Worm (Caenorhabditis elegans) whole organism, L1 larva: ENCODE results near the gene acl-1.

Experiments used
- C04F5.9 ChIP-seq: sonication (generic microtip); optimal IDR thresholded peaks from 2 replicates; lab custom pipeline; 2016; ENCODE audit warnings: missing genetic modification characterization, missing compliant biosample characterization
- C16A3.4 ChIP-seq: fragments of 150-350 bp; optimal IDR thresholded peaks from 2 replicates; lab custom pipeline; 2014; ENCODE audit warnings: missing biosample characterization, missing genetic modification characterization
- C34B4.2 ChIP-seq: sonication (generic microtip); optimal IDR thresholded peaks from 2 replicates; lab custom pipeline; 2017; ENCODE audit warnings: mild to moderate bottlenecking, missing genetic modification characterization, missing compliant biosample characterization
- F16B12.6 ChIP-seq: fragments of 150-350 bp; optimal IDR thresholded peaks from 2 replicates; lab custom pipeline; 2014; ENCODE audit warnings: missing biosample characterization, missing genetic modification characterization
- aha-1 ChIP-seq: fragments of 150-350 bp; optimal IDR thresholded peaks from 2 replicates; lab custom pipeline; 2014; ENCODE audit warnings: missing biosample characterization, missing genetic modification characterization
- alr-1 ChIP-seq: fragments of 200-800 bp; sonication (Bioruptor generic); optimal IDR thresholded peaks from 2 replicates; lab custom pipeline; 2018; ENCODE audit warnings: borderline replicate concordance, mild to moderate bottlenecking, missing genetic modification characterization, missing compliant biosample characterization
- aly-2 ChIP-seq: fragments of 150-350 bp; optimal IDR thresholded peaks from 2 replicates; lab custom pipeline; 2014; ENCODE audit warnings: missing biosample characterization, missing genetic modification characterization
- ama-1 ChIP-seq: fragments of 150-350 bp; optimal IDR thresholded peaks from 2 replicates; lab custom pipeline; 2014
- ceh-63 ChIP-seq: fragments of 200-800 bp; sonication (Bioruptor generic); optimal IDR thresholded peaks from 2 replicates; lab custom pipeline; 2018; ENCODE audit warnings: mild to moderate bottlenecking, missing genetic modification characterization, missing compliant biosample characterization
- ceh-82 ChIP-seq, 3 experiments: fragments of 150-350 bp in 1 of 3; sonication (generic microtip) in 2 of 3; optimal IDR thresholded peaks; 2 replicates each; lab custom pipeline; 2014 to 2017; ENCODE audit warnings: missing biosample characterization in 3 of 3, missing genetic modification characterization in 3 of 3
- ceh-88 ChIP-seq: fragments of 200-800 bp; sonication (Bioruptor generic); IDR thresholded peaks from 2 replicates; pipeline ENCODE4 v1.3.6; 2022; ENCODE audit warnings: missing genetic modification characterization, missing compliant biosample characterization
- efl-1 ChIP-seq, 4 experiments: fragments of 150-350 bp; optimal IDR thresholded peaks in 3 of 4; peaks in 1 of 4; 1 replicate in 1 of 4; 2 replicates in 3 of 4; lab custom pipeline; 2014; ENCODE audit warnings: missing biosample characterization in 2 of 4, missing genetic modification characterization in 2 of 4, missing genetic modification reagents in 2 of 4
- efl-3 ChIP-seq: fragments of 200-800 bp; sonication (Bioruptor generic); optimal IDR thresholded peaks from 2 replicates; lab custom pipeline; 2018; ENCODE audit warnings: mild to moderate bottlenecking, missing genetic modification characterization, missing compliant biosample characterization
- egl-13 ChIP-seq: sonication (generic microtip); optimal IDR thresholded peaks from 2 replicates; lab custom pipeline; 2016; ENCODE audit warnings: missing genotype, missing genetic modification reagents, missing genetic modification characterization, missing compliant biosample characterization
- elt-2 ChIP-seq: sonication (generic microtip); optimal IDR thresholded peaks from 2 replicates; lab custom pipeline; 2016; ENCODE audit warnings: missing genetic modification characterization, mild to moderate bottlenecking, inconsistent platforms, missing compliant biosample characterization, missing genetic modification reagents
- elt-3 ChIP-seq, 6 experiments: fragments of 150-350 bp in 1 of 6; sonication (generic microtip); optimal IDR thresholded peaks; 2 replicates each; lab custom pipeline; 2017 to 2018; ENCODE audit warnings: missing biosample characterization in 6 of 6, missing genetic modification characterization in 6 of 6, inconsistent platforms in 1 of 6
- fkh-10 ChIP-seq: sonication (generic microtip); optimal IDR thresholded peaks from 2 replicates; lab custom pipeline; 2017; ENCODE audit warnings: missing biosample characterization, missing genetic modification reagents, missing genetic modification characterization
- fkh-4 ChIP-seq: sonication (generic microtip); optimal IDR thresholded peaks from 2 replicates; lab custom pipeline; 2016; ENCODE audit warnings: missing compliant biosample characterization, missing genetic modification characterization, borderline replicate concordance
- fos-1 ChIP-seq: fragments of 150-350 bp; optimal IDR thresholded peaks from 2 replicates; lab custom pipeline; 2014; ENCODE audit warnings: missing biosample characterization, missing genetic modification characterization
- grh-1 ChIP-seq: fragments of 200-800 bp; sonication (Bioruptor generic); IDR thresholded peaks from 2 replicates; pipeline ENCODE4 v1.3.6; 2022; ENCODE audit warnings: missing genetic modification reagents, missing genetic modification characterization, missing compliant biosample characterization
- hlh-17 ChIP-seq: fragments of 200-800 bp; sonication (Bioruptor generic); optimal IDR thresholded peaks from 2 replicates; lab custom pipeline; 2018; ENCODE audit warnings: missing genetic modification characterization, mild to moderate bottlenecking, missing compliant biosample characterization, moderate library complexity, borderline replicate concordance
- hlh-4 ChIP-seq: sonication (generic microtip); optimal IDR thresholded peaks from 2 replicates; lab custom pipeline; 2016; ENCODE audit warnings: mild to moderate bottlenecking, missing genetic modification characterization, missing compliant biosample characterization
- hpl-2 ChIP-seq: fragments of 150-350 bp; optimal IDR thresholded peaks from 2 replicates; lab custom pipeline; 2014; ENCODE audit warnings: missing biosample characterization, missing genetic modification reagents, missing genetic modification characterization
- irx-1 ChIP-seq: sonication (generic microtip); optimal IDR thresholded peaks from 2 replicates; lab custom pipeline; 2016; ENCODE audit warnings: missing genetic modification characterization, missing compliant biosample characterization
- jun-1 ChIP-seq: fragments of 150-350 bp; optimal IDR thresholded peaks from 2 replicates; lab custom pipeline; 2014; ENCODE audit warnings: missing biosample characterization, missing genetic modification reagents, missing genetic modification characterization
- lin-15B ChIP-seq: fragments of 150-350 bp; sonication (generic microtip); optimal IDR thresholded peaks from 3 replicates; lab custom pipeline; 2014; ENCODE audit warnings: missing biosample characterization, missing genetic modification characterization
- lin-35 ChIP-seq, 2 experiments: fragments of 150-350 bp; optimal IDR thresholded peaks; 2 replicates each; lab custom pipeline; 2014; ENCODE audit warnings: missing biosample characterization in 2 of 2, missing genetic modification characterization in 2 of 2, missing genetic modification reagents in 2 of 2
- lsy-2 ChIP-seq, 2 experiments: fragments of 150-350 bp; optimal IDR thresholded peaks; 2 replicates each; lab custom pipeline; 2014; ENCODE audit warnings: missing biosample characterization in 2 of 2, missing genetic modification characterization in 2 of 2
- mef-2 ChIP-seq: fragments of 150-350 bp; optimal IDR thresholded peaks from 2 replicates; lab custom pipeline; 2014; ENCODE audit warnings: missing biosample characterization, missing genetic modification characterization
- mep-1 ChIP-seq: fragments of 150-350 bp; optimal IDR thresholded peaks from 2 replicates; lab custom pipeline; 2014; ENCODE audit warnings: missing biosample characterization, missing genetic modification characterization
- nhr-11 ChIP-seq: fragments of 150-350 bp; optimal IDR thresholded peaks from 2 replicates; lab custom pipeline; 2014; ENCODE audit warnings: missing biosample characterization, missing genetic modification characterization
- nhr-12 ChIP-seq: sonication (generic microtip); optimal IDR thresholded peaks from 2 replicates; lab custom pipeline; 2017; ENCODE audit warnings: missing biosample characterization, missing genetic modification characterization
- nhr-237 ChIP-seq: fragments of 150-350 bp; optimal IDR thresholded peaks from 2 replicates; lab custom pipeline; 2014; ENCODE audit warnings: missing biosample characterization, missing genetic modification characterization
- nhr-47 ChIP-seq: sonication (generic microtip); optimal IDR thresholded peaks from 2 replicates; lab custom pipeline; 2016; ENCODE audit warnings: mild to moderate bottlenecking, missing genetic modification characterization, moderate library complexity, missing compliant biosample characterization
- nhr-76 ChIP-seq: sonication (generic microtip); optimal IDR thresholded peaks from 2 replicates; lab custom pipeline; 2017; ENCODE audit warnings: missing biosample characterization, missing genetic modification characterization
- nhr-77 ChIP-seq: fragments of 150-350 bp; optimal IDR thresholded peaks from 2 replicates; lab custom pipeline; 2014; ENCODE audit warnings: missing biosample characterization, missing genetic modification characterization
- nhr-85 ChIP-seq: sonication (generic microtip); peaks from one replicate; lab custom pipeline; 2016; ENCODE audit warnings: missing genetic modification characterization, inconsistent platforms, missing compliant biosample characterization
- nhr-90 ChIP-seq: sonication (generic microtip); optimal IDR thresholded peaks from 2 replicates; lab custom pipeline; 2016; ENCODE audit warnings: mild to moderate bottlenecking, missing genetic modification characterization, missing compliant biosample characterization; ENCODE audit not compliant: poor library complexity
- pax-3 ChIP-seq: fragments of 200-800 bp; sonication (Bioruptor generic); optimal IDR thresholded peaks from 2 replicates; lab custom pipeline; 2018; ENCODE audit warnings: mild to moderate bottlenecking, missing genetic modification characterization, moderate library complexity, missing compliant biosample characterization
- pqm-1 ChIP-seq: sonication (generic microtip); optimal IDR thresholded peaks from 3 replicates; lab custom pipeline; 2017; ENCODE audit warnings: missing biosample characterization, missing genetic modification characterization
- rnt-1 ChIP-seq: sonication (generic microtip); optimal IDR thresholded peaks from 2 replicates; lab custom pipeline; 2016; ENCODE audit warnings: mild to moderate bottlenecking, missing genetic modification characterization, moderate library complexity, missing compliant biosample characterization
- skn-1 ChIP-seq: fragments of 150-350 bp; optimal IDR thresholded peaks from 2 replicates; lab custom pipeline; 2014; ENCODE audit warnings: missing biosample characterization, missing genetic modification characterization
- snpc-4 ChIP-seq: fragments of 150-350 bp; optimal IDR thresholded peaks from 2 replicates; lab custom pipeline; 2014; ENCODE audit warnings: missing biosample characterization, missing genetic modification characterization
- snu-23 ChIP-seq: sonication (generic microtip); optimal IDR thresholded peaks from 2 replicates; lab custom pipeline; 2016; ENCODE audit warnings: missing genetic modification characterization, missing compliant biosample characterization
- sox-4 ChIP-seq: sonication (generic microtip); optimal IDR thresholded peaks from 2 replicates; lab custom pipeline; 2016; ENCODE audit warnings: missing genetic modification characterization, missing compliant biosample characterization
- sptf-1 ChIP-seq: fragments of 150-350 bp; optimal IDR thresholded peaks from 2 replicates; lab custom pipeline; 2014; ENCODE audit warnings: missing biosample characterization, missing genetic modification characterization
- tlp-1 ChIP-seq: fragments of 150-350 bp; optimal IDR thresholded peaks from 2 replicates; lab custom pipeline; 2014; ENCODE audit warnings: missing biosample characterization, missing genetic modification characterization
- unc-130 ChIP-seq: fragments of 150-350 bp; optimal IDR thresholded peaks from 2 replicates; lab custom pipeline; 2017; ENCODE audit warnings: missing biosample characterization, missing genetic modification characterization, inconsistent platforms
- unc-30 ChIP-seq: sonication (generic microtip); optimal IDR thresholded peaks from 2 replicates; lab custom pipeline; 2017; ENCODE audit warnings: missing biosample characterization, missing genetic modification characterization
- unc-98 ChIP-seq: fragments of 200-800 bp; sonication (Bioruptor generic); IDR thresholded peaks from 2 replicates; pipeline ENCODE4 v1.3.6; 2022; ENCODE audit warnings: missing genetic modification characterization, missing compliant biosample characterization
- vab-15 ChIP-seq: sonication (generic microtip); optimal IDR thresholded peaks from 2 replicates; lab custom pipeline; 2017; ENCODE audit warnings: missing genotype, mild to moderate bottlenecking, missing genetic modification characterization, missing compliant biosample characterization
- zag-1 ChIP-seq: fragments of 150-350 bp; optimal IDR thresholded peaks from 2 replicates; lab custom pipeline; 2014; ENCODE audit warnings: missing biosample characterization, missing genetic modification characterization
- ztf-11 ChIP-seq, 2 experiments: sonication (generic microtip); optimal IDR thresholded peaks; 2 replicates each; lab custom pipeline; 2016 to 2017; ENCODE audit warnings: missing genetic modification characterization in 2 of 2, missing biosample characterization in 1 of 2, missing compliant biosample characterization in 1 of 2

acl-1 gene

DNA sequence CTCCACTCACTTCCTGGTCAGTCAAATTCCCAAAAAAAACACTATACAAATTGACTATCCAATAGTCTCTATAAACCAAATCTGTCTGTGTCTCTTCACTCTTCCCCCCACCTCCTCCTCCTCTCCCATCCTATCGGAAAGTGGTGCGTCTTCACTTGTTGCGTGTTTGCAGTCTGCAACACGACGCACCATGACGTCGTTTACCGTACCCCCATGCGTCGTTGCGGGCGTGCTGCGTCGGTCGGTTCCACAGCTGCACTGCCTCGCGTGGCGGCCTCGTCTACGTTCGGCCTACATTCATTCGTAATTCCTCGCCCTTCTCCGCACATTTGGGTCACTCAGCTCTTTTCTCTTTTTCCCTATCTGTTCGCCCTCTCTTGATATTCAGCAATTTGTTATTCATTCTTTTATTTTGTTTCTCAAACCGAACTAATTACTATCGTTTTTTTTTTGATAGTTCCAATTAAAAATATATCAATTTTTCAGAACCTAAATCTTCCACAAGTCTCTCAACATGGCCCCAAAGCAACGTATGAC is 8.5 kb upstream of the acl-1 start, which contains the start of gene serp-1.1:
serp-1.1 (plus strand) TSS at position 487 of the 537 bp plus-strand sequence.
- TF ChIP-seq unc-30 (tag; lab: Kevin White, UChicago) (no peak), hpl-2 (GFP tag; lab: Kevin White, UChicago) (peak; percentile 86), efl-1 (optimal IDR thresholded peaks at IDR 0.05; lab: Kevin White, UChicago) (peak; percentile 86 to 93), efl-1 (GFP tag; optimal IDR thresholded peaks at IDR 0.05 in 1 of 2; lab: Kevin White, UChicago) (peak; percentile 69 to 97), fkh-10 (GFP tag; lab: Kevin White, UChicago) (peak; percentile 92), nhr-85 (tag; lab: Kevin White, UChicago) (peak; percentile 100), ceh-88 (GFP tag; lab: Robert Waterston, UW) (peak; percentile 96), alr-1 (tag; lab: Kevin White, UChicago) (no peak), C16A3.4 (tag; lab: Kevin White, UChicago) (peak; percentile 99), elt-2 (tag; lab: Kevin White, UChicago) (peak; percentile 94), hlh-4 (no peak), nhr-12 (peak; percentile 32), ama-1 (lab: Kevin White, UChicago) (peak; percentile 55), grh-1 (peak; percentile 98), elt-3 (tag; optimal IDR thresholded peaks at IDR 0.05; lab: Kevin White, UChicago) (peak; percentile 89 to 99 (median 98)), C04F5.9 (peak; percentile 85), unc-130 (tag; lab: Kevin White, UChicago) (peak; percentile 96), jun-1 (tag; lab: Kevin White, UChicago) (peak; percentile 98), snu-23 (GFP tag; lab: Kevin White, UChicago) (peak; percentile 99), C34B4.2 (peak; percentile 75), aly-2 (tag; lab: Kevin White, UChicago) (peak; percentile 75), ztf-11 (tag; optimal IDR thresholded peaks at IDR 0.05; lab: Kevin White, UChicago) (peak in 1 of 2 experiments; percentile 93), snpc-4 (tag; lab: Kevin White, UChicago) (peak; percentile 90), mef-2 (tag; lab: Kevin White, UChicago) (peak; percentile 89), skn-1 (tag; lab: Kevin White, UChicago) (peak; percentile 94), sptf-1 (no peak), irx-1 (tag; lab: Kevin White, UChicago) (peak; percentile 95), vab-15 (peak; percentile 85), nhr-77 (tag; lab: Kevin White, UChicago) (peak; percentile 98), nhr-237 (peak; percentile 82), ceh-82 (tag; optimal IDR thresholded peaks at IDR 0.05; lab: Kevin White, UChicago) (peak; percentile 94 to 99 (median 97)), fkh-4 (tag; lab: Kevin White, UChicago) (no peak), pqm-1 (tag; lab: Kevin White, UChicago) (peak; percentile 81), nhr-47 (peak; percentile 99), nhr-90 (tag; lab: Kevin White, UChicago) (peak; percentile 99), lin-15B (tag; lab: Kevin White, UChicago) (peak; percentile 93), rnt-1 (tag; lab: Kevin White, UChicago) (peak; percentile 99), tlp-1 (no peak), nhr-76 (peak; percentile 96), lin-35 (GFP tag; optimal IDR thresholded peaks at IDR 0.05; lab: Kevin White, UChicago) (peak; percentile 87 to 93), aha-1 (tag; lab: Kevin White, UChicago) (peak; percentile 88), fos-1 (tag; lab: Kevin White, UChicago) (peak; percentile 93), zag-1 (peak; percentile 81), ceh-63 (GFP tag; lab: Kevin White, UChicago) (no peak), nhr-11 (tag; lab: Kevin White, UChicago) (peak; percentile 77), F16B12.6 (tag; lab: Kevin White, UChicago) (peak; percentile 75), mep-1 (tag; lab: Kevin White, UChicago) (peak; percentile 97), hlh-17 (GFP tag; lab: Kevin White, UChicago) (no peak), sox-4 (tag; lab: Kevin White, UChicago) (peak; percentile 65), lsy-2 (tag; optimal IDR thresholded peaks at IDR 0.05; lab: Kevin White, UChicago) (peak; percentile 100), efl-3 (GFP tag; lab: Kevin White, UChicago) (peak; percentile 83), egl-13 (tag; lab: Kevin White, UChicago) (peak; percentile 97), unc-98 (GFP tag; lab: Robert Waterston, UW) (peak; percentile 53; the same call in 1 of the 2 replicates), pax-3 (tag; lab: Kevin White, UChicago) (peak; percentile 91)
